3 fruit fly cellular contexts compared by ENCODE assay signal in genomic region chr3L:8295227-8295626, dm6.
TF ChIP-seq lines count a peak whose summit lies in the region.

CG7201 (minus strand) TSS chr3L:8295327.

TF ChIP-seq in whole organism, prepupa, 60 proteins besides CTCF, POLR2A, EP300 and RAD21:
- TF ChIP-seq dac (GFP tag; optimal IDR thresholded peaks at IDR 0.05; lab: Kevin White, UChicago) (no peak), Hr38 (GFP tag; optimal IDR thresholded peaks at IDR 0.05; lab: Kevin White, UChicago) (no peak), CG9139 (GFP tag; optimal IDR thresholded peaks at IDR 0.05; lab: Kevin White, UChicago) (no peak), Eip78C (GFP tag; lab: Kevin White, UChicago) (peak; percentile 25), lz (GFP tag; optimal IDR thresholded peaks at IDR 0.05; lab: Kevin White, UChicago) (no peak), CG8632 (GFP tag; optimal IDR thresholded peaks at IDR 0.05; lab: Kevin White, UChicago) (no peak), Met (GFP tag; optimal IDR thresholded peaks at IDR 0.05; lab: Kevin White, UChicago) (no peak), CG10669 (GFP tag; optimal IDR thresholded peaks at IDR 0.05; lab: Kevin White, UChicago) (no peak), svp (GFP tag; lab: Kevin White, UChicago) (no peak)

TF ChIP-seq in whole organism, pupa, 21 proteins besides CTCF, POLR2A, EP300 and RAD21:
- TF ChIP-seq CG13204 (GFP tag; optimal IDR thresholded peaks at IDR 0.05; lab: Kevin White, UChicago) (no peak), Pif1B (GFP tag; optimal IDR thresholded peaks at IDR 0.05; lab: Kevin White, UChicago) (no peak), Ets98B (GFP tag; IDR thresholded peaks at IDR 0.05; lab: Robert Waterston, UW) (no peak), rn (GFP tag; IDR thresholded peaks at IDR 0.05; lab: Robert Waterston, UW) (peak; percentile 4; the same call in 1 of the 2 replicates), CG4496 (GFP tag; IDR thresholded peaks at IDR 0.05; lab: Robert Waterston, UW) (0 out of 3 replicates have a peak, but pooled peaks have one; percentile 16), CG8301 (tag; optimal IDR thresholded peaks at IDR 0.05; lab: Kevin White, UChicago) (no peak)
TF ChIP-seq in whole organism, pupa: peak in this region for 2.

TF ChIP-seq in whole organism, wandering third instar larva, 38 proteins besides CTCF, POLR2A, EP300 and RAD21:
- TF ChIP-seq Myc (optimal IDR thresholded peaks at IDR 0.05; lab: Kevin White, UChicago) (no peak), Vsx2 (GFP tag; optimal IDR thresholded peaks at IDR 0.05; lab: Kevin White, UChicago; ENCODE audit: partially characterized antibody) (no peak), woc (GFP tag; optimal IDR thresholded peaks at IDR 0.05; lab: Kevin White, UChicago) (no peak), Rel (GFP tag; optimal IDR thresholded peaks at IDR 0.05; lab: Kevin White, UChicago) (no peak), Rel (tag; optimal IDR thresholded peaks at IDR 0.05; lab: Kevin White, UChicago) (peak; percentile 1)
